Worm (Caenorhabditis elegans): ENCODE data around the gene F02C9.1.

- TF ChIP-seq F13H6.1 (tag; optimal IDR thresholded peaks at IDR 0.05) (no peak), dmd-4 (tag; optimal IDR thresholded peaks at IDR 0.05; ENCODE audit: borderline replicate concordance) (no peak), dve-1 (tag; optimal IDR thresholded peaks at IDR 0.05) (no peak), ama-1 (optimal IDR thresholded peaks at IDR 0.05) (no peak), gmeb-2 (tag; optimal IDR thresholded peaks at IDR 0.05) (no peak)
Measured at ce11 chrV:3166260-3166659, 27.8 kb downstream of the F02C9.1 start, which contains the start of gene C36C5.4.
